Worm (Caenorhabditis elegans): Measurements from ENCODE around the gene kin-4.

The kin-4 gene

DNA sequence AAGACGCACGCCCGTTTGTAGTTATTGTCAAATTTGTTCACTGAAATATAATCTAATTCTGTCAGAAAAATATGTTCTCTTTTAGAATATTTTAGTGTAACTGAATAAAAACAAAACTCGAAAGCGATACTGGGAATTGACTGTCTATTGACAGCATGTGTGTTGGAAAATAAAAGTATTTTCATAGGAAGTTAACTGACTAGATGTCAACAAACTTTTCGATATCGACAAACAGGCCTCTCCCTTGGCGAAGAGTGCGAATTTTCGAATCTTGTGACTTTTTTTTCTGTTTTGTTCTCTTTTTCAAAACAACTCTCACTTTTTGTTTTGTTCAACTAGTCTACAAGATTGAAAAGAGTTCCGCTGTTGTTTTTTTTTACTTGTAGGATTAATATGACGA is 12.7 kb downstream of the kin-4 start:
- TF ChIP-seq aha-1 (tag): peak; percentile 79
- TF ChIP-seq madf-9 (GFP tag; conservative IDR thresholded peaks at IDR 0.05): no peak
- TF ChIP-seq lin-38 (GFP tag; IDR thresholded peaks at IDR 0.05): no peak
- no peak for TF ChIP-seq mep-1 (tag; optimal IDR thresholded peaks at IDR 0.05)
- TF ChIP-seq saeg-2 (GFP tag; IDR thresholded peaks at IDR 0.05): no peak
- no peak for TF ChIP-seq pha-4 (GFP tag; IDR thresholded peaks at IDR 0.05)
- TF ChIP-seq pha-4 (tag; optimal IDR thresholded peaks at IDR 0.05): no peak
- no peak for TF ChIP-seq ceh-82 (tag; optimal IDR thresholded peaks at IDR 0.05)
- TF ChIP-seq pqm-1 (tag; optimal IDR thresholded peaks at IDR 0.05): no peak
- no peak for TF ChIP-seq daf-16 (GFP tag; optimal IDR thresholded peaks at IDR 0.05)
- peak; percentile 92 for TF ChIP-seq daf-16 (tag; optimal IDR thresholded peaks at IDR 0.05)
- peak; percentile 44; the same call in 1 of the 2 replicates for TF ChIP-seq dmd-6 (GFP tag; IDR thresholded peaks at IDR 0.05)
- peak; percentile 22 for TF ChIP-seq ama-1 (optimal IDR thresholded peaks at IDR 0.05)
- peak; percentile 1 for TF ChIP-seq rbr-2 (tag; optimal IDR thresholded peaks at IDR 0.05)
- TF ChIP-seq madf-5 (GFP tag; IDR thresholded peaks at IDR 0.05): no peak

DNA sequence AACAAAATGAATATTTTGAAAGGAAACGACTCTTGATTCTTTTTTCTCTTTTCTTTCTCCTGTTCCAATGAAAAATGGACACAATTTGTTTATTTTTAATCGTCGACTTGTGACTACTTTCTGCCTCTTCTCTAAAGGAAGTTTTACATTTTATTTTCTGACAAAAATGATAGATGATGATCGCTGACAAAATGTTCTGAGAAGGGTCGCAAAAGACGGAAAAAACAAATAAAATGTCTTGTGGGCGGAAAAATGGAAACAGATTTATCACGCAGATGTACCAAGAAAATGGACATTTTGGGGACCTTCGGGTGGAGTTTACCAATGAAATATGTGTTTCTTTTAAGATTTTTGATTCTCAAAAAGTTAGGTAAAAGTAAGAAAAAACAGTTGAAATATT is 27.4 kb downstream of the kin-4 start:
- TF ChIP-seq lim-7 (GFP tag; IDR thresholded peaks at IDR 0.05) (no peak), snpc-4 (tag; optimal IDR thresholded peaks at IDR 0.05) (no peak), lin-29 (GFP tag; IDR thresholded peaks at IDR 0.05) (no peak), ZK546.5 (tag; optimal IDR thresholded peaks at IDR 0.05) (no peak), saeg-2 (GFP tag; IDR thresholded peaks at IDR 0.05) (no peak), ZK337.2 (GFP tag; IDR thresholded peaks at IDR 0.05) (no peak), spr-1 (tag; optimal IDR thresholded peaks at IDR 0.05) (no peak), daf-16 (GFP tag; optimal IDR thresholded peaks at IDR 0.05) (no peak), daf-16 (tag; optimal IDR thresholded peaks at IDR 0.05) (no peak), arid-1 (GFP tag; conservative IDR thresholded peaks at IDR 0.05) (no peak), nhr-102 (tag; optimal IDR thresholded peaks at IDR 0.05) (no peak), zip-2 (tag; optimal IDR thresholded peaks at IDR 0.05) (no peak), lin-38 (GFP tag; IDR thresholded peaks at IDR 0.05) (no peak), ceh-62 (tag; optimal IDR thresholded peaks at IDR 0.05) (no peak), madf-9 (GFP tag; conservative IDR thresholded peaks at IDR 0.05) (no peak)

DNA sequence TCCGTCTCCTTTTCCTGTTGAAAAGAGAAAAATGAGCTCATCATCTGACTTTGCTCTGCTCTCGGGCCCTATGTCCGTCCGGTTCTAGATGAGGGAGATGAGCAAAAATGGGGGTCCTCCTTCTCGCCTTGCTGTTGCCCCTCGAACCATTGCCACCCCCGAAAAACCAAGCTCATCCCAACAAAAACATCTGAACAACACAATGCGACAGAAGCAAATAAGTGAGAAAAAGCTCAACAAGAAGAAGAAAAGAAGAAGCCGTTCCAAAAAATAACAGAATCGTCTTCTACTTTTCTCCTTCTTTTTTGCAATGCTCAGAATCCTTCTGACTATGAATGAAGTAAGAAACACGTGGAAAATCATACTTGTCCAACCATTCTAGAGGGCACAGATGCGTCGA is 30.3 kb downstream of the kin-4 start:
- TF ChIP-seq nhr-41 (GFP tag; IDR thresholded peaks at IDR 0.05) (no peak), php-3 (GFP tag; IDR thresholded peaks at IDR 0.05) (no peak), ztf-7 (tag; optimal IDR thresholded peaks at IDR 0.05) (no peak), pqm-1 (tag; optimal IDR thresholded peaks at IDR 0.05) (no peak), ZK337.2 (GFP tag; IDR thresholded peaks at IDR 0.05) (no peak), lin-29 (GFP tag; IDR thresholded peaks at IDR 0.05) (no peak), aha-1 (tag) (peak; percentile 95), madf-5 (GFP tag; IDR thresholded peaks at IDR 0.05) (no peak), madf-9 (GFP tag; conservative IDR thresholded peaks at IDR 0.05) (no peak)

DNA sequence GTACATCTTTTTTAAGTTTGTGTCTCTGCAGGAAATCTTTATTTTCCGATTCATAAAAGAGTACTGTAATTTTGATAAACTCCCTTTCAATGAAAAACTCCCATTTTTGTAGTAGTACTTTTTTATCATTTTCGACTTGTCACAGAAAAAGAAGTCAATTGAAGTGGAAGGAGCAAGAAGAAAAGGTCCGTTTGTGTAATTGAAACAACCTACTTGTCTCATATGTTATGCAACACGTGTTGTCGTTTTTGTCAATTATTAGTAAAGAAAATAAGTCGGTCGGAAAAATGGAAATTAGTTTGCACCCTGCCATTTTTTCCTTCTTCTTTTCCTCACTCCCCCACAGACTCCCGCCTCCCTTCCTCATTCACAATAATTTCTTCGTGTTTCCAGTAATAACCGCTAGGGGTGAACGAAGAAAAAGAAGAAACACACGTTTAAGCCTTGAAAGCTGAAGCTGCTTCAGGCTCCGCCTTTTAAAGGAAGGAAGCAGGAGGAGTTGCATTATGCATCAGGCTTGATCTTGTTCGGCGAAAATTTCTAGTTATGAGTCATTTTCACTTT is 33.2 kb downstream of the kin-4 start:
- TF ChIP-seq nhr-111 (GFP tag; optimal IDR thresholded peaks at IDR 0.05) (no peak), nhr-11 (tag; optimal IDR thresholded peaks at IDR 0.05) (peak; percentile 5), T20F7.1 (GFP tag; optimal IDR thresholded peaks at IDR 0.05) (no peak), unc-62 (GFP tag; optimal IDR thresholded peaks at IDR 0.05 in 1 of 2) (peak in 1 of 2 experiments; percentile 91), unc-62 (tag; optimal IDR thresholded peaks at IDR 0.05) (no peak)

DNA sequence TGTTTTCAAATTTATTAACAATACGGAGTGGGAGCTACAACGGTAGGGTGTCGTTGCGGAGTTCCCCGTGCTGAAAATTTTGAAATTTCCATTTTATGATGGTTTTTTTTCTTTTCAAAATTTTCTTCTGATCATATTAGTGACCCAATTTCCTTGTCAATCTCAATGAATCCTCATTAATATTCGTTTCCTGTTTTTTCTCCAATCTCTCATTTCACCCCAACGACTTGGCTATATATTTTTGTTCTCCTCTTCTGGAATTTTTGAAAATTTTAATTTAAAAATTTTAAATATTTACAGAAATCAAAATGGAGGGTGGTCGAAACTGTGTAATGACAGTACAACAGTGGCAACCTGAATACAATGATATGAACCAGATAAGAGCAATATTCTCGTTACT is 34.1 kb downstream of the kin-4 start, which contains the start of gene npr-3:
Gene npr-3, plus strand, starts transcription at position 301 of the 400 bp plus-strand sequence.
- TF ChIP-seq D1046.2 (GFP tag; IDR thresholded peaks at IDR 0.05): no peak
- TF ChIP-seq ZK337.2 (GFP tag; IDR thresholded peaks at IDR 0.05): no peak
- no peak for TF ChIP-seq ceh-44 (GFP tag; IDR thresholded peaks at IDR 0.05)
- no peak for TF ChIP-seq nhr-11 (tag; optimal IDR thresholded peaks at IDR 0.05)
- TF ChIP-seq ztf-7 (tag; optimal IDR thresholded peaks at IDR 0.05): no peak
- TF ChIP-seq F44E2.7 (GFP tag; IDR thresholded peaks at IDR 0.05): no peak
- no peak for TF ChIP-seq F49E8.2 (tag; optimal IDR thresholded peaks at IDR 0.05; ENCODE audit: borderline replicate concordance)
- TF ChIP-seq dve-1 (tag; optimal IDR thresholded peaks at IDR 0.05; ENCODE audit: insufficient read depth): no peak
- TF ChIP-seq hlh-11 (tag; optimal IDR thresholded peaks at IDR 0.05): no peak

All from whole organism, L4 larva.